Worm (Caenorhabditis elegans): Measurements from ENCODE around the gene clec-124.

- no peak for TF ChIP-seq unc-39 (tag; optimal IDR thresholded peaks at IDR 0.05)
- no peak for TF ChIP-seq ztf-11 (tag; optimal IDR thresholded peaks at IDR 0.05)
- TF ChIP-seq egl-27 (tag; optimal IDR thresholded peaks at IDR 0.05), result no peak
- no peak for TF ChIP-seq zag-1 (tag; optimal IDR thresholded peaks at IDR 0.05)
- no peak for TF ChIP-seq mdl-1 (tag; optimal IDR thresholded peaks at IDR 0.05)
- TF ChIP-seq nhr-237 (tag; optimal IDR thresholded peaks at IDR 0.05), result no peak
- no peak for TF ChIP-seq nhr-77 (tag; optimal IDR thresholded peaks at IDR 0.05)
- TF ChIP-seq nhr-6 (tag; optimal IDR thresholded peaks at IDR 0.05), result no peak
- TF ChIP-seq madf-9 (GFP tag; conservative IDR thresholded peaks at IDR 0.05), result no peak
- no peak for TF ChIP-seq ceh-28 (tag; optimal IDR thresholded peaks at IDR 0.05)
- no peak for TF ChIP-seq F49E8.2 (tag; optimal IDR thresholded peaks at IDR 0.05; ENCODE audit: borderline replicate concordance)
Observed at ce11 chrII:3282353-3282752, 32.8 kb downstream of the clec-124 start, which contains the start of gene nep-13.

Data from whole organism, L4 larva.